Worm (Caenorhabditis elegans) whole organism, young adult: Measurements from ENCODE around the gene clec-161.

ENCODE experiments used
- B0019.2 ChIP-seq: fragments of 200-800 bp; sonication (Bioruptor generic); conservative IDR thresholded peaks from 2 replicates; pipeline ENCODE4 v1.3.6; 2022; ENCODE audit warnings: missing genetic modification reagents, missing genetic modification characterization, missing compliant biosample characterization
- B0035.1 ChIP-seq: sonication (generic microtip); optimal IDR thresholded peaks from 2 replicates; lab custom pipeline; 2016; ENCODE audit warnings: missing genetic modification characterization, mild to moderate bottlenecking, missing compliant biosample characterization, missing genotype, missing genetic modification reagents
- C06A6.2 ChIP-seq: fragments of 200-800 bp; sonication (Bioruptor generic); conservative IDR thresholded peaks from 2 replicates; pipeline ENCODE4 v1.3.6; 2022; ENCODE audit warnings: missing genetic modification characterization, missing compliant biosample characterization
- C17E4.6 ChIP-seq: fragments of 200-800 bp; sonication (Bioruptor generic); IDR thresholded peaks from 2 replicates; pipeline ENCODE4 v1.3.6; 2022; ENCODE audit warnings: missing genetic modification reagents, missing genetic modification characterization, missing compliant biosample characterization
- F37B4.10 ChIP-seq: fragments of 200-800 bp; sonication (Bioruptor generic); IDR thresholded peaks from 2 replicates; pipeline ENCODE4 v1.3.6; 2022; ENCODE audit warnings: missing genetic modification characterization, missing compliant biosample characterization
- T07F8.4 ChIP-seq: sonication (generic microtip); optimal IDR thresholded peaks from 2 replicates; lab custom pipeline; 2016; ENCODE audit warnings: mild to moderate bottlenecking, missing genetic modification characterization, moderate library complexity, missing compliant biosample characterization
- Y67H2A.10 ChIP-seq: fragments of 200-800 bp; sonication (Bioruptor generic); conservative IDR thresholded peaks from 2 replicates; pipeline ENCODE4 v1.3.6; 2022; ENCODE audit warnings: missing genetic modification reagents, missing genetic modification characterization, missing compliant biosample characterization
- attf-5 ChIP-seq: fragments of 200-800 bp; sonication (Bioruptor generic); optimal IDR thresholded peaks from 2 replicates; lab custom pipeline; 2018; ENCODE audit warnings: mild to moderate bottlenecking, missing genetic modification characterization, missing compliant biosample characterization
- cebp-1 ChIP-seq, 2 experiments: fragments of 200-800 bp in 1 of 2; sonication (Bioruptor generic) in 1 of 2; sonication (generic microtip) in 1 of 2; IDR thresholded peaks in 1 of 2; optimal IDR thresholded peaks in 1 of 2; 2 replicates each; pipeline versions ENCODE4 v1.3.6 to Lab custom; 2017 to 2022; ENCODE audit warnings: missing compliant biosample characterization in 2 of 2, missing genetic modification characterization in 2 of 2, mild to moderate bottlenecking in 1 of 2, missing genetic modification reagents in 1 of 2, moderate library complexity in 1 of 2
- cebp-2 ChIP-seq: fragments of 200-800 bp; sonication (Bioruptor generic); IDR thresholded peaks from 2 replicates; pipeline ENCODE4 v1.3.6; 2022; ENCODE audit warnings: missing genetic modification characterization, missing compliant biosample characterization
- ceh-40 ChIP-seq: fragments of 200-800 bp; sonication (Bioruptor generic); IDR thresholded peaks from 2 replicates; pipeline ENCODE4 v1.3.6; 2022; ENCODE audit warnings: missing genetic modification characterization, missing compliant biosample characterization
- die-1 ChIP-seq: sonication (generic microtip); optimal IDR thresholded peaks from 2 replicates; lab custom pipeline; 2016; ENCODE audit warnings: missing genotype, mild to moderate bottlenecking, missing genetic modification characterization, missing compliant biosample characterization
- efl-1 ChIP-seq: fragments of 150-350 bp; optimal IDR thresholded peaks from 2 replicates; lab custom pipeline; 2014; ENCODE audit warnings: missing biosample characterization, missing genetic modification reagents, missing genetic modification characterization
- ekl-4 ChIP-seq: fragments of 200-800 bp; sonication (Bioruptor generic); IDR thresholded peaks from 2 replicates; pipeline ENCODE4 v1.3.6; 2022; ENCODE audit warnings: missing genetic modification reagents, missing genetic modification characterization, missing compliant biosample characterization
- ets-4 ChIP-seq: fragments of 200-800 bp; sonication (Bioruptor generic); optimal IDR thresholded peaks from 2 replicates; lab custom pipeline; 2018; ENCODE audit warnings: mild to moderate bottlenecking, missing genetic modification characterization, missing compliant biosample characterization
- hmg-20 ChIP-seq: fragments of 200-800 bp; sonication (Bioruptor generic); IDR thresholded peaks from 2 replicates; pipeline ENCODE4 v1.3.6; 2022; ENCODE audit warnings: missing genetic modification reagents, missing genetic modification characterization, missing compliant biosample characterization
- lag-1 ChIP-seq: fragments of 200-800 bp; sonication (Bioruptor generic); IDR thresholded peaks from 2 replicates; pipeline ENCODE4 v1.3.6; 2022; ENCODE audit warnings: missing genetic modification reagents, missing genetic modification characterization, missing compliant biosample characterization
- let-526 ChIP-seq: fragments of 200-800 bp; sonication (Bioruptor generic); IDR thresholded peaks from 2 replicates; pipeline ENCODE4 v1.3.6; 2022; ENCODE audit warnings: missing genetic modification reagents, missing genetic modification characterization, missing compliant biosample characterization
- madf-6 ChIP-seq: fragments of 200-800 bp; sonication (Bioruptor generic); IDR thresholded peaks from 2 replicates; pipeline ENCODE4 v1.3.6; 2022; ENCODE audit warnings: missing genetic modification reagents, missing genetic modification characterization, missing compliant biosample characterization
- mel-28 ChIP-seq: sonication (generic microtip); optimal IDR thresholded peaks from 2 replicates; lab custom pipeline; 2016; ENCODE audit warnings: borderline replicate concordance, mild to moderate bottlenecking, missing genetic modification characterization, missing compliant biosample characterization
- mes-4 ChIP-seq: sonication (generic microtip); optimal IDR thresholded peaks from 2 replicates; lab custom pipeline; 2016; ENCODE audit warnings: missing genotype, missing genetic modification characterization, missing compliant biosample characterization
- nhr-80 ChIP-seq: sonication (generic microtip); optimal IDR thresholded peaks from 2 replicates; lab custom pipeline; 2016; ENCODE audit warnings: missing genetic modification characterization, missing compliant biosample characterization
- pha-4 ChIP-seq: fragments of 150-350 bp; sonication (generic microtip); optimal IDR thresholded peaks from 2 replicates; lab custom pipeline; 2014; ENCODE audit warnings: missing biosample characterization, missing genetic modification reagents, missing genetic modification characterization
- rec-8 ChIP-seq, 2 experiments: sonication (generic microtip); optimal IDR thresholded peaks; 2 replicates each; lab custom pipeline; 2016; ENCODE audit warnings: mild to moderate bottlenecking in 2 of 2, missing genetic modification characterization in 2 of 2, missing genetic modification reagents in 2 of 2, missing genotype in 2 of 2, missing biosample characterization in 1 of 2, missing compliant biosample characterization in 1 of 2, moderate library complexity in 1 of 2
- snpc-4 ChIP-seq, 5 experiments: fragments of 150-350 bp in 1 of 5; sonication (generic microtip) in 4 of 5; optimal IDR thresholded peaks; 2 replicates each; lab custom pipeline; 2014 to 2018; ENCODE audit warnings: missing genetic modification characterization in 5 of 5, missing biosample characterization in 3 of 5, antibody characterized with exemption in 2 of 5, mild to moderate bottlenecking in 2 of 5, missing compliant biosample characterization in 2 of 5, missing genotype in 2 of 5, moderate library complexity in 2 of 5, missing genetic modification reagents in 1 of 5
- unc-62 ChIP-seq: fragments of 150-350 bp; optimal IDR thresholded peaks from 2 replicates; lab custom pipeline; 2014; ENCODE audit warnings: missing biosample characterization, missing genetic modification reagents, missing genetic modification characterization
- zim-3 ChIP-seq: sonication (generic microtip); optimal IDR thresholded peaks from 2 replicates; lab custom pipeline; 2017; ENCODE audit warnings: mild to moderate bottlenecking, missing genetic modification characterization, moderate library complexity, missing compliant biosample characterization
- ztf-18 ChIP-seq: sonication (generic microtip); optimal IDR thresholded peaks from 2 replicates; lab custom pipeline; 2016; ENCODE audit warnings: missing genotype, mild to moderate bottlenecking, missing genetic modification characterization, missing compliant biosample characterization
- ztf-25 ChIP-seq: fragments of 200-800 bp; sonication (Bioruptor generic); IDR thresholded peaks from 2 replicates; pipeline ENCODE4 v1.3.6; 2022; ENCODE audit warnings: missing genetic modification reagents, missing genetic modification characterization, missing compliant biosample characterization
- ztf-6 ChIP-seq: fragments of 200-800 bp; sonication (Bioruptor generic); IDR thresholded peaks from 2 replicates; pipeline ENCODE4 v1.3.6; 2022; ENCODE audit warnings: missing genetic modification reagents, missing genetic modification characterization, missing compliant biosample characterization

clec-161 gene

ce11 chrIII:9600645-9601044, 7.9 kb downstream of the clec-161 start, which contains the start of gene F58A4.2:
TSS of gene F58A4.2 (minus strand) at chrIII:9600745.
- TF ChIP-seq efl-1 (GFP tag; lab: Kevin White, UChicago), result peak; percentile 26
- TF ChIP-seq unc-62 (GFP tag; lab: Kevin White, UChicago), result no peak

- no peak for TF ChIP-seq let-526 (GFP tag; lab: Robert Waterston, UW)
- no peak for TF ChIP-seq ztf-6 (GFP tag; lab: Robert Waterston, UW)
- no peak for TF ChIP-seq B0035.1 (tag; lab: Kevin White, UChicago)
- TF ChIP-seq snpc-4 (GFP tag; optimal IDR thresholded peaks at IDR 0.05; lab: Kevin White, UChicago), result no peak
- TF ChIP-seq snpc-4 (tag; optimal IDR thresholded peaks at IDR 0.05; lab: Kevin White, UChicago), result no peak
- TF ChIP-seq C06A6.2, result no peak
- TF ChIP-seq Y67H2A.10 (GFP tag; lab: Robert Waterston, UW), result no peak
- no peak for TF ChIP-seq mes-4
- TF ChIP-seq hmg-20 (GFP tag; lab: Robert Waterston, UW), result no peak
- TF ChIP-seq ztf-25 (GFP tag; lab: Robert Waterston, UW), result no peak
- TF ChIP-seq F37B4.10 (GFP tag; lab: Robert Waterston, UW), result no peak
- TF ChIP-seq ztf-18 (tag; lab: Kevin White, UChicago), result no peak
- no peak for TF ChIP-seq ceh-40 (GFP tag; lab: Robert Waterston, UW)
- no peak for TF ChIP-seq C17E4.6 (GFP tag; lab: Robert Waterston, UW)
These were observed 10.4 kb downstream of the clec-161 start, which contains the start of gene F58A4.1 for ce11 chrIII:9598168-9598567. TSS of gene F58A4.1 (plus strand) at chrIII:9598468.

ce11 chrIII:9597044-9597443, 11.5 kb downstream of the clec-161 start, which contains the start of gene C48B4.12:
TSS of gene C48B4.12 (plus strand) at chrIII:9597344.
- no peak for TF ChIP-seq attf-5 (GFP tag; lab: Kevin White, UChicago)

- TF ChIP-seq T07F8.4 (tag; lab: Kevin White, UChicago) (no peak), die-1 (tag; lab: Kevin White, UChicago) (no peak), lag-1 (GFP tag; lab: Robert Waterston, UW) (no peak), attf-5 (GFP tag; lab: Kevin White, UChicago) (no peak), rec-8 (tag; optimal IDR thresholded peaks at IDR 0.05; lab: Kevin White, UChicago) (no peak), ekl-4 (no peak), cebp-2 (no peak), zim-3 (no peak)
These were observed 13.0 kb downstream of the clec-161 start, which contains the start of gene rom-2 for ce11 chrIII:9595563-9595962. TSS of gene rom-2 (minus strand) at chrIII:9595663.

ce11 chrIII:9592118-9592517, 16.4 kb downstream of the clec-161 start, which contains the start of gene acox-1.5:
TSS of gene acox-1.5 (minus strand) at chrIII:9592192.
- no peak for TF ChIP-seq madf-6 (GFP tag; lab: Robert Waterston, UW)
- TF ChIP-seq nhr-80, result peak; percentile 78
- TF ChIP-seq, all 124 proteins: peak for 1

- TF ChIP-seq B0019.2 (GFP tag; lab: Robert Waterston, UW) (no peak), mel-28 (tag; lab: Kevin White, UChicago) (no peak), ets-4 (GFP tag; lab: Kevin White, UChicago) (peak; percentile 24), cebp-1 (GFP tag; IDR thresholded peaks at IDR 0.05; lab: Robert Waterston, UW) (no peak), cebp-1 (tag; optimal IDR thresholded peaks at IDR 0.05; lab: Kevin White, UChicago) (peak; percentile 54), nhr-80 (peak; percentile 80), pha-4 (tag; lab: Kevin White, UChicago) (no peak)
These were observed 18.3 kb downstream of the clec-161 start for ce11 chrIII:9590212-9590611.
